Worm (Caenorhabditis elegans) whole organism, L4 larva: ENCODE data around the gene C31H1.5.

Source experiments
- D1046.2 ChIP-seq: fragments of 200-800 bp; sonication (Bioruptor generic); IDR thresholded peaks from 2 replicates; pipeline ENCODE4 v1.3.6; 2022; ENCODE audit warnings: missing genetic modification characterization, missing compliant biosample characterization
- F26F4.8 ChIP-seq: fragments of 200-800 bp; sonication (Bioruptor generic); conservative IDR thresholded peaks from 2 replicates; pipeline ENCODE4 v1.3.6; 2022; ENCODE audit warnings: missing genetic modification characterization, missing compliant biosample characterization
- F44E2.7 ChIP-seq: fragments of 200-800 bp; sonication (Bioruptor generic); IDR thresholded peaks from 2 replicates; pipeline ENCODE4 v2.1.2; 2022; ENCODE audit warnings: missing genetic modification characterization, missing compliant biosample characterization
- T20F7.1 ChIP-seq: fragments of 200-800 bp; sonication (Bioruptor generic); optimal IDR thresholded peaks from 2 replicates; lab custom pipeline; 2018; ENCODE audit warnings: mild to moderate bottlenecking, missing genetic modification characterization, missing compliant biosample characterization
- Y105C5A.15 ChIP-seq: fragments of 200-800 bp; sonication (Bioruptor generic); IDR thresholded peaks from 2 replicates; pipeline ENCODE4 v1.3.6; 2022; ENCODE audit warnings: missing genetic modification characterization, missing compliant biosample characterization
- ZK337.2 ChIP-seq: fragments of 200-800 bp; sonication (Bioruptor generic); IDR thresholded peaks from 2 replicates; pipeline ENCODE4 v1.3.6; 2022; ENCODE audit warnings: missing genetic modification reagents, missing genetic modification characterization, missing compliant biosample characterization
- ZK546.5 ChIP-seq, 2 experiments: sonication (generic microtip); optimal IDR thresholded peaks; 2 replicates each; lab custom pipeline; 2017; ENCODE audit warnings: missing biosample characterization in 2 of 2, missing genetic modification characterization in 2 of 2
- aha-1 ChIP-seq: fragments of 150-350 bp; peaks from one replicate; lab custom pipeline; 2014; ENCODE audit warnings: missing biosample characterization, missing genetic modification characterization
- ama-1 ChIP-seq: fragments of 150-350 bp; optimal IDR thresholded peaks from 2 replicates; lab custom pipeline; 2014; ENCODE audit warnings: inconsistent platforms, mixed read lengths
- arid-1 ChIP-seq: fragments of 200-800 bp; sonication (Bioruptor generic); conservative IDR thresholded peaks from 2 replicates; pipeline ENCODE4 v1.3.6; 2022; ENCODE audit warnings: missing genetic modification reagents, missing genetic modification characterization, missing compliant biosample characterization
- ceh-28 ChIP-seq: fragments of 150-350 bp; optimal IDR thresholded peaks from 2 replicates; lab custom pipeline; 2014; ENCODE audit warnings: missing biosample characterization, missing genetic modification reagents, missing genetic modification characterization
- ceh-44 ChIP-seq: fragments of 200-800 bp; sonication (Bioruptor generic); IDR thresholded peaks from 2 replicates; pipeline ENCODE4 v1.3.6; 2022; ENCODE audit warnings: missing genetic modification reagents, missing genetic modification characterization, missing compliant biosample characterization
- ces-1 ChIP-seq: fragments of 150-350 bp; sonication (generic microtip); optimal IDR thresholded peaks from 4 replicates; lab custom pipeline; 2014; ENCODE audit warnings: missing biosample characterization, missing genetic modification reagents, missing genetic modification characterization
- daf-12 ChIP-seq: fragments of 150-350 bp; optimal IDR thresholded peaks from 2 replicates; lab custom pipeline; 2014; ENCODE audit warnings: missing biosample characterization, missing genetic modification reagents, missing genetic modification characterization
- daf-8 ChIP-seq: fragments of 200-800 bp; sonication (Bioruptor generic); IDR thresholded peaks from 2 replicates; pipeline ENCODE4 v1.3.6; 2022; ENCODE audit warnings: missing genetic modification characterization, missing compliant biosample characterization
- dmd-6 ChIP-seq: fragments of 200-800 bp; sonication (Bioruptor generic); IDR thresholded peaks from 2 replicates; pipeline ENCODE4 v1.3.6; 2022; ENCODE audit warnings: missing genetic modification reagents, missing genetic modification characterization, missing compliant biosample characterization
- dmd-9 ChIP-seq: fragments of 200-800 bp; sonication (Bioruptor generic); IDR thresholded peaks from 2 replicates; pipeline ENCODE4 v1.3.6; 2022; ENCODE audit warnings: missing genetic modification reagents, missing genetic modification characterization, missing compliant biosample characterization
- duxl-1 ChIP-seq: sonication (generic microtip); optimal IDR thresholded peaks from 2 replicates; lab custom pipeline; 2016; ENCODE audit warnings: mild to moderate bottlenecking, missing genetic modification characterization, moderate library complexity, missing compliant biosample characterization; ENCODE audit not compliant: poor library complexity
- dve-1 ChIP-seq: sonication (generic microtip); optimal IDR thresholded peaks from 2 replicates; lab custom pipeline; 2017; ENCODE audit warnings: antibody characterized with exemption, mild to moderate bottlenecking, missing genetic modification characterization, missing compliant biosample characterization; ENCODE audit not compliant: insufficient read depth
- egl-43 ChIP-seq: fragments of 200-800 bp; sonication (Bioruptor generic); IDR thresholded peaks from 2 replicates; pipeline ENCODE4 v1.3.6; 2022; ENCODE audit warnings: missing genetic modification reagents, missing genetic modification characterization, missing compliant biosample characterization
- hlh-30 ChIP-seq: sonication (generic microtip); optimal IDR thresholded peaks from 2 replicates; lab custom pipeline; 2017; ENCODE audit warnings: antibody characterized with exemption, mild to moderate bottlenecking, missing genetic modification characterization, missing compliant biosample characterization; ENCODE audit not compliant: insufficient read depth
- lin-38 ChIP-seq: fragments of 200-800 bp; sonication (Bioruptor generic); IDR thresholded peaks from 2 replicates; pipeline ENCODE4 v1.3.6; 2022; ENCODE audit warnings: missing genetic modification reagents, missing genetic modification characterization, missing compliant biosample characterization
- lin-39 ChIP-seq: fragments of 150-350 bp; optimal IDR thresholded peaks from 2 replicates; lab custom pipeline; 2014; ENCODE audit warnings: missing biosample characterization, missing genetic modification reagents, missing genetic modification characterization
- lsy-2 ChIP-seq, 2 experiments: fragments of 150-350 bp in 1 of 2; sonication (generic microtip) in 1 of 2; optimal IDR thresholded peaks; 2 replicates each; lab custom pipeline; 2014 to 2017; ENCODE audit warnings: missing biosample characterization in 2 of 2, missing genetic modification characterization in 2 of 2
- madf-9 ChIP-seq: fragments of 200-800 bp; sonication (Bioruptor generic); conservative IDR thresholded peaks from 2 replicates; pipeline ENCODE4 v1.3.6; 2022; ENCODE audit warnings: missing genetic modification reagents, missing genetic modification characterization, missing compliant biosample characterization
- mdl-1 ChIP-seq, 2 experiments: fragments of 150-350 bp in 1 of 2; sonication (generic microtip) in 1 of 2; optimal IDR thresholded peaks; 2 replicates each; lab custom pipeline; 2014 to 2017; ENCODE audit warnings: missing biosample characterization in 2 of 2, missing genetic modification characterization in 2 of 2
- nhr-102 ChIP-seq: sonication (generic microtip); optimal IDR thresholded peaks from 2 replicates; lab custom pipeline; 2016; ENCODE audit warnings: mild to moderate bottlenecking, missing genetic modification characterization, moderate library complexity, missing compliant biosample characterization
- nhr-11 ChIP-seq: fragments of 150-350 bp; optimal IDR thresholded peaks from 2 replicates; lab custom pipeline; 2014; ENCODE audit warnings: missing biosample characterization, missing genetic modification characterization
- nhr-111 ChIP-seq: fragments of 200-800 bp; sonication (Bioruptor generic); optimal IDR thresholded peaks from 2 replicates; lab custom pipeline; 2018; ENCODE audit warnings: mild to moderate bottlenecking, missing genetic modification characterization, missing compliant biosample characterization
- nhr-237 ChIP-seq: sonication (generic microtip); optimal IDR thresholded peaks from 2 replicates; lab custom pipeline; 2017; ENCODE audit warnings: missing biosample characterization, missing genetic modification characterization
- nhr-48 ChIP-seq: sonication (generic microtip); optimal IDR thresholded peaks from 2 replicates; lab custom pipeline; 2016; ENCODE audit warnings: mild to moderate bottlenecking, missing genetic modification characterization, missing compliant biosample characterization
- nhr-76 ChIP-seq: fragments of 150-350 bp; optimal IDR thresholded peaks from 2 replicates; lab custom pipeline; 2014; ENCODE audit warnings: missing biosample characterization, missing genetic modification characterization
- pha-4 ChIP-seq, 2 experiments: fragments of 150-350 bp in 1 of 2; fragments of 200-800 bp in 1 of 2; sonication (Bioruptor generic) in 1 of 2; IDR thresholded peaks in 1 of 2; optimal IDR thresholded peaks in 1 of 2; 2 replicates each; pipeline versions ENCODE4 v1.3.6 to Lab custom; 2014 to 2022; ENCODE audit warnings: missing genetic modification characterization in 2 of 2, missing genetic modification reagents in 2 of 2, missing biosample characterization in 1 of 2, missing compliant biosample characterization in 1 of 2
- pqm-1 ChIP-seq: sonication (generic microtip); optimal IDR thresholded peaks from 2 replicates; lab custom pipeline; 2017; ENCODE audit warnings: missing biosample characterization, missing genetic modification characterization
- saeg-2 ChIP-seq: fragments of 200-800 bp; sonication (Bioruptor generic); IDR thresholded peaks from 2 replicates; pipeline ENCODE4 v1.3.6; 2022; ENCODE audit warnings: missing genetic modification reagents, missing genetic modification characterization, missing compliant biosample characterization
- skn-1 ChIP-seq: fragments of 150-350 bp; optimal IDR thresholded peaks from 2 replicates; lab custom pipeline; 2014; ENCODE audit warnings: missing biosample characterization, missing genetic modification characterization
- snpc-4 ChIP-seq: fragments of 150-350 bp; optimal IDR thresholded peaks from 2 replicates; lab custom pipeline; 2014; ENCODE audit warnings: missing biosample characterization, missing genetic modification characterization
- spr-1 ChIP-seq: sonication (generic microtip); optimal IDR thresholded peaks from 2 replicates; lab custom pipeline; 2016; ENCODE audit warnings: mild to moderate bottlenecking, missing genetic modification characterization, missing compliant biosample characterization
- tag-97 ChIP-seq: fragments of 200-800 bp; sonication (Bioruptor generic); IDR thresholded peaks from 2 replicates; pipeline ENCODE4 v1.3.6; 2022; ENCODE audit warnings: missing genetic modification characterization, missing compliant biosample characterization
- tra-1 ChIP-seq: fragments of 200-800 bp; sonication (Bioruptor generic); IDR thresholded peaks from 2 replicates; pipeline ENCODE4 v1.3.6; 2022; ENCODE audit warnings: missing genetic modification reagents, missing genetic modification characterization, missing compliant biosample characterization
- unc-130 ChIP-seq: sonication (generic microtip); optimal IDR thresholded peaks from 2 replicates; lab custom pipeline; 2016; ENCODE audit warnings: missing genetic modification reagents, missing genetic modification characterization, missing compliant biosample characterization
- ztf-7 ChIP-seq: fragments of 150-350 bp; optimal IDR thresholded peaks from 2 replicates; lab custom pipeline; 2014; ENCODE audit warnings: missing biosample characterization, missing genetic modification characterization

C31H1.5 gene

ce11 chrIV:5755922-5756321, 40.7 kb downstream of the C31H1.5 start (continued):
- TF ChIP-seq aha-1 (tag; lab: Kevin White, UChicago), result no peak
- peak; percentile 49 for TF ChIP-seq pqm-1 (tag; lab: Kevin White, UChicago)
- TF ChIP-seq nhr-237 (tag; lab: Kevin White, UChicago), result no peak
- TF ChIP-seq ceh-44, result no peak
- TF ChIP-seq ces-1 (GFP tag; lab: Kevin White, UChicago), result no peak
- no peak for TF ChIP-seq daf-12 (tag; lab: Kevin White, UChicago)
- no peak for TF ChIP-seq saeg-2 (GFP tag; lab: Robert Waterston, UW)
- TF ChIP-seq tra-1, result peak; percentile 57; the same call in 1 of the 2 replicates
- TF ChIP-seq skn-1 (tag; lab: Kevin White, UChicago), result no peak
- no peak for TF ChIP-seq daf-8 (GFP tag; lab: Robert Waterston, UW)
- TF ChIP-seq dmd-9 (GFP tag; lab: Robert Waterston, UW), result no peak
- TF ChIP-seq lsy-2 (tag; optimal IDR thresholded peaks at IDR 0.05; lab: Kevin White, UChicago), result no peak
- peak; percentile 87 for TF ChIP-seq dve-1 (tag; lab: Kevin White, UChicago)
- TF ChIP-seq snpc-4 (tag; lab: Kevin White, UChicago), result no peak
- TF ChIP-seq nhr-76 (tag; lab: Kevin White, UChicago), result no peak
- TF ChIP-seq unc-130, result no peak
- no peak for TF ChIP-seq arid-1 (GFP tag; lab: Robert Waterston, UW)
- TF ChIP-seq D1046.2, result no peak
- peak; percentile 47 for TF ChIP-seq nhr-102 (tag; lab: Kevin White, UChicago)
- TF ChIP-seq nhr-48 (tag; lab: Kevin White, UChicago), result peak; percentile 82
- TF ChIP-seq duxl-1 (tag; lab: Kevin White, UChicago), result no peak
- no peak for TF ChIP-seq F26F4.8 (GFP tag; lab: Robert Waterston, UW)
- TF ChIP-seq lin-38 (GFP tag; lab: Robert Waterston, UW), result no peak
- TF ChIP-seq pha-4 (GFP tag; IDR thresholded peaks at IDR 0.05; lab: Robert Waterston, UW), result 0 out of 2 replicates have a peak, but pooled peaks have one; percentile 18
- TF ChIP-seq pha-4 (tag; optimal IDR thresholded peaks at IDR 0.05; lab: Kevin White, UChicago), result no peak
- no peak for TF ChIP-seq nhr-111 (GFP tag; lab: Kevin White, UChicago)
- TF ChIP-seq nhr-11 (tag; lab: Kevin White, UChicago), result no peak
- no peak for TF ChIP-seq lin-39 (tag; lab: Kevin White, UChicago)
- TF ChIP-seq ZK546.5 (tag; optimal IDR thresholded peaks at IDR 0.05; lab: Kevin White, UChicago), result no peak
- peak; percentile 67 for TF ChIP-seq hlh-30
- TF ChIP-seq mdl-1 (tag; optimal IDR thresholded peaks at IDR 0.05; lab: Kevin White, UChicago), result peak; percentile 8 to 55
- no peak for TF ChIP-seq T20F7.1 (GFP tag; lab: Kevin White, UChicago)
- no peak for TF ChIP-seq F44E2.7
- TF ChIP-seq ama-1 (lab: Kevin White, UChicago), result no peak
- TF ChIP-seq ceh-28 (tag; lab: Kevin White, UChicago), result no peak
- TF ChIP-seq ztf-7, result no peak
- TF ChIP-seq dmd-6 (GFP tag; lab: Robert Waterston, UW), result peak; percentile 97
- no peak for TF ChIP-seq spr-1 (tag; lab: Kevin White, UChicago)
- no peak for TF ChIP-seq Y105C5A.15 (GFP tag; lab: Robert Waterston, UW)
- no peak for TF ChIP-seq madf-9 (GFP tag; lab: Robert Waterston, UW)
- TF ChIP-seq tag-97 (GFP tag; lab: Robert Waterston, UW), result no peak
- TF ChIP-seq ZK337.2, result no peak
- TF ChIP-seq egl-43 (GFP tag; lab: Robert Waterston, UW), result no peak
